Fruit fly (Drosophila melanogaster): Measurements from ENCODE around the gene FarO.

- TF ChIP-seq psq (optimal IDR thresholded peaks at IDR 0.05) (no peak), Sin3A (optimal IDR thresholded peaks at IDR 0.05) (no peak), insv (optimal IDR thresholded peaks at IDR 0.05) (no peak), h (optimal IDR thresholded peaks at IDR 0.05) (no peak)
These were observed 7.5 kb downstream of the FarO start for dm6 chrX:2196086-2196732.

Measured in Kc167 (cell line).